Worm (Caenorhabditis elegans): ENCODE measurements around the gene Y43F8B.12.
A peak's percentile ranks its signal among the peaks of the same experiment; 100 is the strongest.
"Not testable (repeated sequence)": the region's sequence is repeated elsewhere in the genome, so short reads cannot be mapped to it uniquely, and the experiment has no call there.

DNA sequence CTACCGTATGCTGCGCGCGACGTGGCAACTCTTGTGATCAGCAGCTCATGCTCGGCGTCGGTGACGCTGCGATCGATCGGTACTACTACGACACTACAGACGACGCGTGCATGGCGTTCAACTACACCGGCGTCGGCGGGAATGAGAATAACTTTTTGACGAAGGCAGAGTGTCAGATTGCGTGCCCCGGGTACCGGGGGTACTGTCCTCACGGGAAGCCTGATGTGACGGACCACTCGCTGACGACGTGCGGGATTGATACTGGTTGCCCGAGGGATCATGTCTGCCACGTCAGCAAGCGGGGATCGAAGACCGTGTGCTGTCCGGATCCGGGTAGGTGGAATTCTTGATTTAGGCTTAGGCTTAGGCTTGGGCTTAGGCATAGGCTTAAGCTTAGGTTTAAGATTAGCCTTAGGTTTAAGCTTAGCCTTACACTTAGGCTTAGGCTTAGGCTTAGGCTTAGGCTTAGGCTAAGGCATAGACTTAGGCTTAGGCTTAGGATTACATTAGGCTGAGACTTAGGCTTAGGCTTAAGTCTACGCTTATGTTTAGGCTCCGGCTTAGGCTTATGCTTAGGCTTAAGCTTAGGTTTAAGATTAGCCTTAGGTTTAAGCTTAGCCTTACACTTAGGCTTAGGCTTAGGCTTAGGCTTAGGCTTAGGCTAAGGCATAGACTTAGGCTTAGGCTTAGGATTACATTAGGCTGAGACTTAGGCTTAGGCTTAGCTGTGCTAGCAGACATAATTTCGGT is 49.6 kb downstream of the Y43F8B.12 start:
- not testable (repeated sequence) for TF ChIP-seq lin-40 (tag; optimal IDR thresholded peaks at IDR 0.05); unc-62 (GFP tag; optimal IDR thresholded peaks at IDR 0.05); pha-4 (tag; optimal IDR thresholded peaks at IDR 0.05); hrde-1 (tag; optimal IDR thresholded peaks at IDR 0.05; ENCODE audit: borderline replicate concordance); ets-4 (GFP tag; optimal IDR thresholded peaks at IDR 0.05); mes-4 (tag; optimal IDR thresholded peaks at IDR 0.05); unc-130 (GFP tag; optimal IDR thresholded peaks at IDR 0.05); ccch-3 (GFP tag; optimal IDR thresholded peaks at IDR 0.05); die-1 (tag; optimal IDR thresholded peaks at IDR 0.05); B0019.2 (GFP tag; conservative IDR thresholded peaks at IDR 0.05); gei-17 (GFP tag; optimal IDR thresholded peaks at IDR 0.05); F52B5.7 (tag; optimal IDR thresholded peaks at IDR 0.05)
- peak; percentile 56; the same call in 1 of the 2 replicates for TF ChIP-seq zfh-2 (GFP tag; conservative IDR thresholded peaks at IDR 0.05)
